Worm (Caenorhabditis elegans) whole organism, dauer: ENCODE measurements around the gene oac-37.

Source experiments
- unc-62 ChIP-seq: sonication (generic microtip); optimal IDR thresholded peaks from 2 replicates; lab custom pipeline; 2017; ENCODE audit warnings: missing biosample characterization, missing genetic modification reagents, missing genetic modification characterization

The oac-37 gene

ce11 chrIV:14133400-14133799, 12.3 kb upstream of the oac-37 start:
- no peak for TF ChIP-seq unc-62 (GFP tag; lab: Kevin White, UChicago)

- no peak for TF ChIP-seq unc-62 (GFP tag; lab: Kevin White, UChicago)
Observed at ce11 chrIV:14137063-14137462, 8.6 kb upstream of the oac-37 start, which contains the start of gene srz-31. TSS of gene srz-31 (plus strand) at chrIV:14137363.

ce11 chrIV:14143042-14143441, 2.7 kb upstream of the oac-37 start:
- no peak for TF ChIP-seq unc-62 (GFP tag; lab: Kevin White, UChicago)

ce11 chrIV:14153261-14153660, 7.6 kb downstream of the oac-37 start, which contains the start of gene oac-38:
TSS of gene oac-38 (minus strand) at chrIV:14153361.
- no peak for TF ChIP-seq unc-62 (GFP tag; lab: Kevin White, UChicago)

ce11 chrIV:14158086-14158485, 12.4 kb downstream of the oac-37 start, which contains the start of gene R05A10.8:
TSS of gene R05A10.8 (minus strand) at chrIV:14158186.
- TF ChIP-seq unc-62 (GFP tag; lab: Kevin White, UChicago): no peak

- TF ChIP-seq unc-62 (GFP tag; lab: Kevin White, UChicago): no peak
Observed at ce11 chrIV:14162772-14163171, 17.1 kb downstream of the oac-37 start, which contains the start of gene R05A10.7. TSS of gene R05A10.7 (minus strand) at chrIV:14162872.

ce11 chrIV:14164109-14164508, 18.4 kb downstream of the oac-37 start:
- no peak for TF ChIP-seq unc-62 (GFP tag; lab: Kevin White, UChicago)

ce11 chrIV:14165476-14165875, 19.8 kb downstream of the oac-37 start, which contains the start of gene R05A10.6:
TSS of gene R05A10.6 (plus strand) at chrIV:14165776.
- TF ChIP-seq unc-62 (GFP tag; lab: Kevin White, UChicago): no peak

ce11 chrIV:14172181-14172580, 26.5 kb downstream of the oac-37 start, which contains the start of gene R05A10.4:
TSS of gene R05A10.4 (plus strand) at chrIV:14172481.
- no peak for TF ChIP-seq unc-62 (GFP tag; lab: Kevin White, UChicago)

ce11 chrIV:14176373-14176772, 30.7 kb downstream of the oac-37 start, which contains the start of gene R05A10.3:
TSS of gene R05A10.3 (minus strand) at chrIV:14176473.
- TF ChIP-seq unc-62 (GFP tag; lab: Kevin White, UChicago): no peak

- TF ChIP-seq unc-62 (GFP tag; lab: Kevin White, UChicago): no peak
Observed at ce11 chrIV:14177058-14177457, 31.4 kb downstream of the oac-37 start, which contains the start of gene R05A10.2. TSS of gene R05A10.2 (plus strand) at chrIV:14177271.

- no peak for TF ChIP-seq unc-62 (GFP tag; lab: Kevin White, UChicago)
Observed at ce11 chrIV:14182077-14182476, 36.4 kb downstream of the oac-37 start, which contains the start of gene R05A10.1. TSS of gene R05A10.1 (plus strand) at chrIV:14182377.

- no peak for TF ChIP-seq unc-62 (GFP tag; lab: Kevin White, UChicago)
Observed at ce11 chrIV:14186264-14186663, 40.6 kb downstream of the oac-37 start.

- TF ChIP-seq unc-62 (GFP tag; lab: Kevin White, UChicago): no peak
Observed at ce11 chrIV:14191919-14192318, 46.2 kb downstream of the oac-37 start, which contains the start of gene K01G12.22. TSS of gene K01G12.22 (plus strand) at chrIV:14192219.

- TF ChIP-seq unc-62 (GFP tag; lab: Kevin White, UChicago): no peak
Observed at ce11 chrIV:14193196-14193595, 47.5 kb downstream of the oac-37 start, which contains the start of gene K01G12.3. TSS of gene K01G12.3 (plus strand) at chrIV:14193496.

- TF ChIP-seq unc-62 (GFP tag; lab: Kevin White, UChicago): no peak
Observed at ce11 chrIV:14194317-14194716, 48.6 kb downstream of the oac-37 start.

- no peak for TF ChIP-seq unc-62 (GFP tag; lab: Kevin White, UChicago)
Observed at ce11 chrIV:14196176-14196575, 50.5 kb downstream of the oac-37 start, which contains the start of gene F02H6.2. TSS of gene F02H6.2 (plus strand) at chrIV:14196476.
